Worm (Caenorhabditis elegans): Measurements from ENCODE around the gene oig-1.

The oig-1 gene

DNA sequence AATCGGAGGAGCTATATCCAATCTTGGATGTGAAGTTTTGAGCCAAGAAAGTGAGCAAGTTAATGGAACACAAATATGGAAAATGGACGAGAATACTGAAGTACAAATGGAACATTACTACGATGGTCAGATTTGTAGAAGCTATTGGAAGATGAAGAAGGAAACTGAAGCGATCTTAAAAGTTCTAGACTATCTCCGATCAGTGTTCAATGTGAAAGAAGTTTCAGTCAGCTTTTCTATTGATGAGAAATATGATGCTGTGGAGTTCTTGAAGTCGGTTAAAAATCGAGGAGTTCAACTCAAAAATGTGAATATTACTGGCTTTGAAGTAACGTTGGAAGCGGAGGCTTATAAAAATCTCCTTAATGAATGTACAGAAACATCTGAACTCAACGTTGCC, 26.4 kb downstream of the oig-1 start:
- TF ChIP-seq chd-7 (tag; optimal IDR thresholded peaks at IDR 0.05) (no peak), efl-1 (GFP tag; optimal IDR thresholded peaks at IDR 0.05) (no peak), ZK185.1 (tag; optimal IDR thresholded peaks at IDR 0.05; ENCODE audit: poor library complexity, severe bottlenecking) (no peak), lin-54 (GFP tag; optimal IDR thresholded peaks at IDR 0.05) (no peak), dpff-1 (tag; optimal IDR thresholded peaks at IDR 0.05) (no peak), somi-1 (GFP tag; optimal IDR thresholded peaks at IDR 0.05) (no peak), egl-18 (GFP tag; IDR thresholded peaks at IDR 0.05) (no peak), dpl-1 (GFP tag; optimal IDR thresholded peaks at IDR 0.05) (no peak), gei-17 (GFP tag; optimal IDR thresholded peaks at IDR 0.05) (no peak), sea-2 (GFP tag; IDR thresholded peaks at IDR 0.05) (no peak), nhr-120 (GFP tag; IDR thresholded peaks at IDR 0.05) (no peak)

DNA sequence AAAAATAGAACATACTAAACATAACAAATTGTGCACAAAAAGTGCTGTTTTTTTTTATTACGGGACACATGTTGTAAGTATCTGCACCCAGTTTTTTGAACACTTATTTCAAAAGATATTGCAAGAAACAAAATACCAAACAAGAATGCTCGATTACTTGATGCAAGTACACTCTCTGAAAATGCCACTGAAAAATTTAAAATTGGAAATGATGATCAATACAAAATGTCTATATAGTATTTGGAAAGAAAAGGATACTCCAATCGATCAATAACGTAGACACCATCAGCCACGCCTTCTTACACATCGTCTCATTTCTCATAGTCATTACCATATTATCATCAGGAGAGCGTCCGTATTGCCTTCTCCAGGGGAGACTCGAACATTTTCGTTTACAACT, 27.3 kb downstream of the oig-1 start, which contains the start of gene sdz-15:
Gene sdz-15 (plus strand): TSS at position 301 of the 400 bp plus-strand sequence.
- TF ChIP-seq madf-3 (GFP tag; IDR thresholded peaks at IDR 0.05) = no peak
- TF ChIP-seq mel-28 (tag; optimal IDR thresholded peaks at IDR 0.05; ENCODE audit: borderline replicate concordance) = no peak
- TF ChIP-seq ets-4 (GFP tag; optimal IDR thresholded peaks at IDR 0.05) = no peak

DNA sequence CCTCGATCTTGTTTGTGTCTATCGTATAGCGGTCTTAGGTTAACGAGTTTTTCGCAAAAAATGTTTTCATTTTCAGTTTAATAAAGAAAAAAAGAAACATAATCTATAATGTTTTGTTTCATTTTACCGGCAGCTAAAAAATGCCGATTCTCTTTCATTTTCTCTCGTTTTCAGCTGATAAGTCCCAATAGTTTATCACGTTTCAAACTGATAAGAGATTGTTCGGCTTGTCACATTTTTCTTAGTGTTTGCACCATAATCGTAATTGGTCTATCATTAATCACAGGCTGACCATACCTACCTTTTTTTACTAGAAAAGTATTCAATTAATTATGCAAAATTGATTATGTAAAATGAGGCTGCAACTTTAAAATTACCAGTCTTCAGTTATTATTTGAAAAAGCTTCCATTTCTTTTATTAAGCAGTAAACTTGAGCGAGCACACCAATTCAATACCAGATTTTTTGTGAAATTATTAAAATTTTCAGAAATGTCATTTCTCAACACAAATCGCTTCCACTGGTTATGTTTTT, 30.2 kb downstream of the oig-1 start, which contains the start of gene F23F12.13:
Gene F23F12.13 (plus strand): TSS at position 483 of the 533 bp plus-strand sequence.
- TF ChIP-seq lsl-1 (GFP tag; optimal IDR thresholded peaks at IDR 0.05) = no peak
- no peak for TF ChIP-seq hmg-20 (GFP tag; IDR thresholded peaks at IDR 0.05)
- TF ChIP-seq egrh-3 (GFP tag; IDR thresholded peaks at IDR 0.05) = no peak
- TF ChIP-seq nhr-80 (tag; optimal IDR thresholded peaks at IDR 0.05) = peak; percentile 54
- TF ChIP-seq ceh-100 (GFP tag; IDR thresholded peaks at IDR 0.05) = no peak
- TF ChIP-seq rpc-1 (optimal IDR thresholded peaks at IDR 0.05) = no peak
- TF ChIP-seq rpc-1 (tag; optimal IDR thresholded peaks at IDR 0.05) = no peak

DNA sequence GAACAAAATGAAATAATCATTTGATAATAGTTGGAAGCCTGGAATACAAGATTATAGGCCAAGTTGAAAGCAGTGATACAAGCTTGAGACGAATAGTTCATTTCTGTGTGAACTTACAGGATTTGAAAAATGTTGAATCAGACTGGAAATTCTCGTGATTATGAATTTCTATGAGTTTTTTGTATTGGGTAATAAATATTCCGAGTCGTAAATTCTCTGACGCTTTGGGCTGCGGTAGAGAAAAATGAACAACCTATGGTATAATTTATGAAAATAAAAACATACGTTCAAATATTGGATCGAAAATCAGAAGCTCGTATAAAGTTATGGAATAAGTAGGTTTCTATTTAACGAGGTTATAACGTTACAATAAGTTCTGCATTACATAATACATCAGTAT, 32.6 kb downstream of the oig-1 start, which contains the start of gene srb-11:
Gene srb-11 (minus strand): TSS at position 101 of the 400 bp plus-strand sequence.
- TF ChIP-seq chd-7 (tag; optimal IDR thresholded peaks at IDR 0.05) (no peak), ceh-91 (GFP tag; IDR thresholded peaks at IDR 0.05) (no peak), madf-10 (tag; optimal IDR thresholded peaks at IDR 0.05) (no peak), him-1 (tag; optimal IDR thresholded peaks at IDR 0.05) (no peak), lin-54 (GFP tag; optimal IDR thresholded peaks at IDR 0.05) (no peak), nhr-120 (GFP tag; IDR thresholded peaks at IDR 0.05) (no peak), ztf-3 (GFP tag; optimal IDR thresholded peaks at IDR 0.05) (no peak), nhr-179 (tag; optimal IDR thresholded peaks at IDR 0.05) (no peak), ztf-25 (GFP tag; IDR thresholded peaks at IDR 0.05) (no peak), Y95B8A.8 (GFP tag; IDR thresholded peaks at IDR 0.05) (no peak), mcd-1 (GFP tag; IDR thresholded peaks at IDR 0.05) (no peak), ceh-40 (GFP tag; IDR thresholded peaks at IDR 0.05) (no peak), C06A6.2 (GFP tag; conservative IDR thresholded peaks at IDR 0.05) (no peak), snpc-3.4 (tag; optimal IDR thresholded peaks at IDR 0.05) (no peak), T07F8.4 (tag; optimal IDR thresholded peaks at IDR 0.05) (no peak), ceh-100 (GFP tag; IDR thresholded peaks at IDR 0.05) (no peak), C17E4.6 (GFP tag; IDR thresholded peaks at IDR 0.05) (no peak)

DNA sequence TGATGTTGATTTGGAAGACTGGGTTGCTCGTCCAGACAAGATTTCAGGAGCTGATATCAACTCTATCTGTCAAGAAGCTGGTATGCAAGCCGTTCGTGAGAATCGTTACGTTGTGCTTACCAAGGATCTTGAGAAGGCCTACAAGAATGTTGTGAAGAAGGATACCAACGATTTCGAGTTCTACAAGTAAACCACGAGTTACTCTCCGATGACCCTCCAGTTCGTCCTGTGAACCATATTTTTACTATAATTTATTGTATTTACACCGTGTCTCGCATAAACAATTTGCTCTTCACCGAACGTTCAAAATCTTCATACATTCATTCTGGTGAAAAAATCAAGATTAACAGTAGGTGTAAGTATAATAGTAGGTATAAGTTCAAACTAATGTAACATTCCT, 34.5 kb downstream of the oig-1 start:
- TF ChIP-seq lin-40 (tag; optimal IDR thresholded peaks at IDR 0.05) (no peak), unc-62 (GFP tag; optimal IDR thresholded peaks at IDR 0.05) (no peak), hmg-1.2 (GFP tag; IDR thresholded peaks at IDR 0.05) (no peak), B0336.3 (GFP tag; IDR thresholded peaks at IDR 0.05) (no peak), dpff-1 (tag; optimal IDR thresholded peaks at IDR 0.05) (no peak), ztf-18 (tag; optimal IDR thresholded peaks at IDR 0.05) (no peak), T26A5.8 (tag; optimal IDR thresholded peaks at IDR 0.05) (no peak), repo-1 (tag; optimal IDR thresholded peaks at IDR 0.05) (no peak), nhr-80 (tag; optimal IDR thresholded peaks at IDR 0.05) (no peak), mes-4 (tag; optimal IDR thresholded peaks at IDR 0.05) (no peak), mel-28 (tag; optimal IDR thresholded peaks at IDR 0.05; ENCODE audit: borderline replicate concordance) (no peak), nfyb-1 (GFP tag; IDR thresholded peaks at IDR 0.05) (no peak)
